Worm (Caenorhabditis elegans) whole organism, early embryonic: ENCODE data around the gene nlp-63.

Source experiments
- B0310.2 ChIP-seq: sonication (generic microtip); optimal IDR thresholded peaks from 2 replicates; lab custom pipeline; 2016; ENCODE audit warnings: mild to moderate bottlenecking, missing genetic modification characterization, missing compliant biosample characterization
- F13C5.2 ChIP-seq: sonication (generic microtip); optimal IDR thresholded peaks from 2 replicates; lab custom pipeline; 2017; ENCODE audit warnings: mild to moderate bottlenecking, missing genetic modification characterization, inconsistent platforms, missing compliant biosample characterization
- aly-1 ChIP-seq: sonication (generic microtip); optimal IDR thresholded peaks from 2 replicates; lab custom pipeline; 2016; ENCODE audit warnings: missing genetic modification characterization, missing compliant biosample characterization
- ama-1 ChIP-seq: fragments of 150-350 bp; optimal IDR thresholded peaks from 2 replicates; lab custom pipeline; 2014
- ceh-13 ChIP-seq: fragments of 200-800 bp; sonication (Bioruptor generic); optimal IDR thresholded peaks from 2 replicates; lab custom pipeline; 2018; ENCODE audit warnings: mild to moderate bottlenecking, missing genetic modification characterization, missing compliant biosample characterization
- ceh-36 ChIP-seq: sonication (generic microtip); optimal IDR thresholded peaks from 2 replicates; lab custom pipeline; 2016; ENCODE audit warnings: missing genetic modification characterization, inconsistent platforms, missing compliant biosample characterization
- ets-7 ChIP-seq: sonication (generic microtip); optimal IDR thresholded peaks from 2 replicates; lab custom pipeline; 2016; ENCODE audit warnings: missing genotype, missing genetic modification characterization, missing compliant biosample characterization
- flt-1 ChIP-seq: fragments of 200-800 bp; sonication (Bioruptor generic); IDR thresholded peaks from 2 replicates; pipeline ENCODE4 v1.3.6; 2022; ENCODE audit warnings: missing genetic modification characterization, missing compliant biosample characterization
- hmbx-1 ChIP-seq: sonication (generic microtip); optimal IDR thresholded peaks from 2 replicates; lab custom pipeline; 2016; ENCODE audit warnings: mild to moderate bottlenecking, missing genetic modification characterization, missing compliant biosample characterization
- hmg-4 ChIP-seq: fragments of 200-800 bp; sonication (Bioruptor generic); optimal IDR thresholded peaks from 2 replicates; lab custom pipeline; 2018; ENCODE audit warnings: mild to moderate bottlenecking, missing genetic modification characterization, missing compliant biosample characterization
- hnd-1 ChIP-seq: sonication (generic microtip); optimal IDR thresholded peaks from 2 replicates; lab custom pipeline; 2016; ENCODE audit warnings: missing genetic modification characterization, missing compliant biosample characterization
- pes-1 ChIP-seq: fragments of 200-800 bp; sonication (Bioruptor generic); IDR thresholded peaks from 2 replicates; pipeline ENCODE4 v1.3.6; 2022; ENCODE audit warnings: missing genetic modification reagents, missing genetic modification characterization, missing compliant biosample characterization
- scrt-1 ChIP-seq: fragments of 200-800 bp; sonication (Bioruptor generic); IDR thresholded peaks from 2 replicates; pipeline ENCODE4 v1.3.6; 2022; ENCODE audit warnings: missing genetic modification characterization, missing compliant biosample characterization
- sea-1 ChIP-seq: fragments of 200-800 bp; sonication (Bioruptor generic); conservative IDR thresholded peaks from 2 replicates; pipeline ENCODE4 v1.3.6; 2022; ENCODE audit warnings: missing genetic modification characterization, missing compliant biosample characterization
- tbx-11 ChIP-seq: fragments of 200-800 bp; sonication (Bioruptor generic); IDR thresholded peaks from 2 replicates; pipeline ENCODE4 v1.3.6; 2022; ENCODE audit warnings: missing genetic modification characterization, missing compliant biosample characterization
- tbx-37 ChIP-seq: fragments of 200-800 bp; sonication (Bioruptor generic); conservative IDR thresholded peaks from 2 replicates; pipeline ENCODE4 v1.3.6; 2022; ENCODE audit warnings: missing genetic modification reagents, missing genetic modification characterization, missing compliant biosample characterization
- tra-4 ChIP-seq: sonication (generic microtip); optimal IDR thresholded peaks from 2 replicates; lab custom pipeline; 2017; ENCODE audit warnings: missing genetic modification characterization, missing compliant biosample characterization

The nlp-63 gene

ce11 chrII:10131760-10132159 lies 23.4 kb upstream of the nlp-63 start, which contains the start of gene F27E5.5:
Gene F27E5.5, minus strand, starts transcription at chrII:10131860.
- TF ChIP-seq tbx-37 (GFP tag; lab: Robert Waterston, UW) = no peak
- no peak for TF ChIP-seq hnd-1
- no peak for TF ChIP-seq sea-1 (GFP tag; lab: Robert Waterston, UW)
- no peak for TF ChIP-seq ama-1 (lab: Kevin White, UChicago)
- TF ChIP-seq B0310.2 (tag; lab: Kevin White, UChicago) = no peak
- no peak for TF ChIP-seq ceh-13 (GFP tag; lab: Kevin White, UChicago)
- no peak for TF ChIP-seq hmg-4 (GFP tag; lab: Kevin White, UChicago)
- TF ChIP-seq ceh-36 (tag; lab: Kevin White, UChicago) = no peak
- TF ChIP-seq aly-1 (tag; lab: Kevin White, UChicago) = no peak
- TF ChIP-seq scrt-1 (GFP tag; lab: Robert Waterston, UW) = no peak
- TF ChIP-seq hmbx-1 (tag; lab: Kevin White, UChicago) = no peak

ce11 chrII:10132818-10133217 lies 22.4 kb upstream of the nlp-63 start:
- TF ChIP-seq aly-1 (tag; lab: Kevin White, UChicago) (no peak), ceh-36 (tag; lab: Kevin White, UChicago) (no peak), B0310.2 (tag; lab: Kevin White, UChicago) (no peak), tra-4 (tag; lab: Kevin White, UChicago) (no peak), hnd-1 (no peak), ama-1 (lab: Kevin White, UChicago) (no peak), pes-1 (no peak), flt-1 (GFP tag; lab: Robert Waterston, UW) (no peak), sea-1 (GFP tag; lab: Robert Waterston, UW) (no peak), hmbx-1 (tag; lab: Kevin White, UChicago) (no peak), ets-7 (tag; lab: Kevin White, UChicago) (no peak), scrt-1 (GFP tag; lab: Robert Waterston, UW) (no peak), tbx-11 (no peak), tbx-37 (GFP tag; lab: Robert Waterston, UW) (no peak)

- TF ChIP-seq ceh-36 (tag; lab: Kevin White, UChicago) (no peak), sea-1 (GFP tag; lab: Robert Waterston, UW) (no peak), tbx-11 (no peak), ceh-13 (GFP tag; lab: Kevin White, UChicago) (no peak), ama-1 (lab: Kevin White, UChicago) (no peak), tra-4 (tag; lab: Kevin White, UChicago) (no peak), pes-1 (no peak), aly-1 (tag; lab: Kevin White, UChicago) (no peak), F13C5.2 (tag; lab: Kevin White, UChicago) (no peak), hmg-4 (GFP tag; lab: Kevin White, UChicago) (no peak), flt-1 (GFP tag; lab: Robert Waterston, UW) (no peak)
Observed at ce11 chrII:10134285-10134995, 20.8 kb upstream of the nlp-63 start, which contains the start of gene F27E5.9. Gene F27E5.9, plus strand, starts transcription at chrII:10134945.

DNA sequence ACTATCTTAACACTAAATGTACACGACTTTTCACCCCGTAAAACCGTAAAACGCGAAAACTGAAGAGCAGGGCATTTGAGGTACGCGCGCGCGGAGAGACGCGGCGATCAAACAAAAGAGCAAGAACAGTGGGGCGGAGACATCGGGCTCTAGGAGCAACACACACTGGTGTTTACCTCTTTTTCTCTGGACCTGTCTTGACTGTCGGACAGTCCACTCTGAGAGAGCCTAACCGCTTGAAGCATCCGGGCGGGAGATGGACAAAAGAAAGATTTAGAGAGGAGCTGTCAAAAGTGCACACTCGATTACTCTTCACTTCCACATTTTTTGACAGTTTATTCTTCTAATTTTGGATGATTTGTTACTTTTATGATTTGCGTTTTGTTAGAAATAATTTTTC lies 18.4 kb upstream of the nlp-63 start:
- TF ChIP-seq hmg-4 (GFP tag; lab: Kevin White, UChicago) (no peak), hmbx-1 (tag; lab: Kevin White, UChicago) (no peak), flt-1 (GFP tag; lab: Robert Waterston, UW) (no peak)

- no peak for TF ChIP-seq tbx-11
Observed at ce11 chrII:10137358-10137757, 17.8 kb upstream of the nlp-63 start, which contains the start of gene phg-1. Gene phg-1, plus strand, starts transcription at chrII:10137658.

DNA sequence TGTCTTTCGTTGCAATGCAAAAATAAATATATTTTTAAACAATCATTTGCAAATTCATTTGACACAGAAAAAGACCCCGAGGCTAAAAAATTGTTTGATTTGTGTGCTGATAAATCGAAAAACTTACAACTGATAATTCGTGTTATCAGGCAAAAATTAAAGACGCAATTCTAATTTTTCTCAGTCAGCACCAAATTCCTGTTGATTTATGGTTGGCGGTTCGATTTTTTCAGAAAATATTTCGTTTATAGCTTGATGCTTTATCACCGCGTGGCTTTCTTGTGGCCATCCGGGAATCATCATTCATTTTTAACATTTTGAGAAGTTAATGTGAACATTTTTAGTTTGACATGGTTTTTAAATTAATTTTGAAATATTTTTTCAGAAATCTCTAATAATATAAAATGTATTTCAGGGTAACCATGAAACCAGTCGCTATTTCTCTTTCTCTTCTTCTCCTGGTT lies 16.0 kb upstream of the nlp-63 start, which contains the start of gene asah-2:
Gene asah-2, plus strand, starts transcription at position 414 of the 464 bp plus-strand sequence.
- TF ChIP-seq flt-1 (GFP tag; lab: Robert Waterston, UW) (no peak), sea-1 (GFP tag; lab: Robert Waterston, UW) (no peak), ceh-13 (GFP tag; lab: Kevin White, UChicago) (no peak), B0310.2 (tag; lab: Kevin White, UChicago) (no peak), tra-4 (tag; lab: Kevin White, UChicago) (no peak), ama-1 (lab: Kevin White, UChicago) (no peak), pes-1 (no peak), tbx-37 (GFP tag; lab: Robert Waterston, UW) (no peak), ets-7 (tag; lab: Kevin White, UChicago) (no peak), hmg-4 (GFP tag; lab: Kevin White, UChicago) (no peak), F13C5.2 (tag; lab: Kevin White, UChicago) (no peak), hmbx-1 (tag; lab: Kevin White, UChicago) (no peak), aly-1 (tag; lab: Kevin White, UChicago) (no peak), ceh-36 (tag; lab: Kevin White, UChicago) (no peak)

ce11 chrII:10144092-10144491 lies 11.1 kb upstream of the nlp-63 start, which contains the start of gene F27E5.3:
Gene F27E5.3, minus strand, starts transcription at chrII:10144192.
- no peak for TF ChIP-seq ama-1 (lab: Kevin White, UChicago)
- TF ChIP-seq F13C5.2 (tag; lab: Kevin White, UChicago) = no peak
- no peak for TF ChIP-seq tbx-37 (GFP tag; lab: Robert Waterston, UW)
- no peak for TF ChIP-seq flt-1 (GFP tag; lab: Robert Waterston, UW)
- no peak for TF ChIP-seq B0310.2 (tag; lab: Kevin White, UChicago)
- no peak for TF ChIP-seq tbx-11
